Worm (Caenorhabditis elegans): ENCODE results near the gene pgap-2.

ce11 chrIII:4695057-4695456, 10.2 kb upstream of the pgap-2 start, which contains the start of gene T04A8.7:
- TF ChIP-seq pqm-1 (tag; optimal IDR thresholded peaks at IDR 0.05): no peak
- no peak for TF ChIP-seq lin-15B (tag; optimal IDR thresholded peaks at IDR 0.05)
- TF ChIP-seq egl-27 (tag; optimal IDR thresholded peaks at IDR 0.05): no peak
- no peak for TF ChIP-seq fos-1 (tag; optimal IDR thresholded peaks at IDR 0.05)
